Worm (Caenorhabditis elegans) whole organism, young adult: Measurements from ENCODE around the gene tbcc-1.

Experiments used
- B0019.2 ChIP-seq: fragments of 200-800 bp; sonication (Bioruptor generic); conservative IDR thresholded peaks from 2 replicates; pipeline ENCODE4 v1.3.6; 2022; ENCODE audit warnings: missing genetic modification reagents, missing genetic modification characterization, missing compliant biosample characterization
- B0261.1 ChIP-seq: sonication (generic microtip); optimal IDR thresholded peaks from 2 replicates; lab custom pipeline; 2016; ENCODE audit warnings: mild to moderate bottlenecking, missing genetic modification characterization, moderate library complexity, missing compliant biosample characterization
- C06A6.2 ChIP-seq: fragments of 200-800 bp; sonication (Bioruptor generic); conservative IDR thresholded peaks from 2 replicates; pipeline ENCODE4 v1.3.6; 2022; ENCODE audit warnings: missing genetic modification characterization, missing compliant biosample characterization
- F33H1.4 ChIP-seq: fragments of 200-800 bp; sonication (Bioruptor generic); IDR thresholded peaks from 2 replicates; pipeline ENCODE4 v1.3.6; 2022; ENCODE audit warnings: missing genetic modification reagents, missing genetic modification characterization, missing compliant biosample characterization
- F49E8.2 ChIP-seq: sonication (generic microtip); optimal IDR thresholded peaks from 3 replicates; lab custom pipeline; 2017; ENCODE audit warnings: missing genetic modification characterization, mild to moderate bottlenecking, missing compliant biosample characterization, antibody characterized with exemption, moderate library complexity; ENCODE audit not compliant: insufficient read depth
- F52B5.7 ChIP-seq: sonication (generic microtip); optimal IDR thresholded peaks from 2 replicates; lab custom pipeline; 2016; ENCODE audit warnings: mild to moderate bottlenecking, missing genetic modification characterization, missing compliant biosample characterization
- F55B11.4 ChIP-seq: sonication (generic microtip); optimal IDR thresholded peaks from 2 replicates; lab custom pipeline; 2016; ENCODE audit warnings: missing compliant biosample characterization, missing genetic modification characterization, borderline replicate concordance; ENCODE audit not compliant: insufficient read depth
- F57C9.4 ChIP-seq: sonication (generic microtip); optimal IDR thresholded peaks from 2 replicates; lab custom pipeline; 2017; ENCODE audit warnings: mild to moderate bottlenecking, missing genetic modification characterization, missing compliant biosample characterization
- K11D2.4 ChIP-seq: fragments of 200-800 bp; sonication (Bioruptor generic); IDR thresholded peaks from 2 replicates; pipeline ENCODE4 v1.3.6; 2022; ENCODE audit warnings: missing genetic modification reagents, missing genetic modification characterization, missing compliant biosample characterization
- K12H6.12 ChIP-seq: fragments of 200-800 bp; sonication (Bioruptor generic); optimal IDR thresholded peaks from 2 replicates; lab custom pipeline; 2018; ENCODE audit warnings: mild to moderate bottlenecking, missing genetic modification characterization, missing compliant biosample characterization
- T26A5.8 ChIP-seq: sonication (generic microtip); optimal IDR thresholded peaks from 2 replicates; lab custom pipeline; 2016; ENCODE audit warnings: missing genetic modification characterization, missing compliant biosample characterization
- Y53G8AR.9 ChIP-seq: fragments of 200-800 bp; sonication (Bioruptor generic); conservative IDR thresholded peaks from 2 replicates; pipeline ENCODE4 v1.3.6; 2022; ENCODE audit warnings: missing genetic modification reagents, missing genetic modification characterization, missing compliant biosample characterization
- Y56A3A.18 ChIP-seq: fragments of 200-800 bp; sonication (Bioruptor generic); IDR thresholded peaks from 2 replicates; pipeline ENCODE4 v1.3.6; 2022; ENCODE audit warnings: missing genetic modification reagents, missing genetic modification characterization, missing compliant biosample characterization
- Y67H2A.10 ChIP-seq: fragments of 200-800 bp; sonication (Bioruptor generic); conservative IDR thresholded peaks from 2 replicates; pipeline ENCODE4 v1.3.6; 2022; ENCODE audit warnings: missing genetic modification reagents, missing genetic modification characterization, missing compliant biosample characterization
- Y79H2A.3 ChIP-seq: fragments of 200-800 bp; sonication (Bioruptor generic); conservative IDR thresholded peaks from 2 replicates; pipeline ENCODE4 v1.3.6; 2022; ENCODE audit warnings: missing genetic modification reagents, missing genetic modification characterization, missing compliant biosample characterization
- ZK185.1 ChIP-seq: sonication (generic microtip); optimal IDR thresholded peaks from 2 replicates; lab custom pipeline; 2016; ENCODE audit warnings: mild to moderate bottlenecking, missing genetic modification characterization, missing compliant biosample characterization; ENCODE audit not compliant: poor library complexity, severe bottlenecking
- athp-1 ChIP-seq: sonication (generic microtip); optimal IDR thresholded peaks from 2 replicates; lab custom pipeline; 2017; ENCODE audit warnings: mild to moderate bottlenecking, missing genetic modification characterization, missing compliant biosample characterization
- attf-3 ChIP-seq: fragments of 200-800 bp; sonication (Bioruptor generic); conservative IDR thresholded peaks from 2 replicates; pipeline ENCODE4 v1.3.6; 2022; ENCODE audit warnings: missing genetic modification reagents, missing genetic modification characterization, missing compliant biosample characterization
- cebp-1 ChIP-seq, 2 experiments: fragments of 200-800 bp in 1 of 2; sonication (Bioruptor generic) in 1 of 2; sonication (generic microtip) in 1 of 2; IDR thresholded peaks in 1 of 2; optimal IDR thresholded peaks in 1 of 2; 2 replicates each; pipeline versions ENCODE4 v1.3.6 to Lab custom; 2017 to 2022; ENCODE audit warnings: missing compliant biosample characterization in 2 of 2, missing genetic modification characterization in 2 of 2, mild to moderate bottlenecking in 1 of 2, missing genetic modification reagents in 1 of 2, moderate library complexity in 1 of 2
- ceh-91 ChIP-seq: fragments of 200-800 bp; sonication (Bioruptor generic); IDR thresholded peaks from 2 replicates; pipeline ENCODE4 v1.3.6; 2022; ENCODE audit warnings: missing genetic modification reagents, missing genetic modification characterization, missing compliant biosample characterization
- dpl-1 ChIP-seq: fragments of 150-350 bp; optimal IDR thresholded peaks from 2 replicates; lab custom pipeline; 2014; ENCODE audit warnings: missing biosample characterization, missing genetic modification reagents, missing genetic modification characterization
- efl-1 ChIP-seq: fragments of 150-350 bp; optimal IDR thresholded peaks from 2 replicates; lab custom pipeline; 2014; ENCODE audit warnings: missing biosample characterization, missing genetic modification reagents, missing genetic modification characterization
- egl-18 ChIP-seq: fragments of 200-800 bp; sonication (Bioruptor generic); IDR thresholded peaks from 2 replicates; pipeline ENCODE4 v1.3.6; 2022; ENCODE audit warnings: missing genetic modification reagents, missing genetic modification characterization, missing compliant biosample characterization
- fkh-3 ChIP-seq: sonication (generic microtip); optimal IDR thresholded peaks from 2 replicates; lab custom pipeline; 2016; ENCODE audit warnings: mild to moderate bottlenecking, missing genetic modification characterization, missing compliant biosample characterization
- him-1 ChIP-seq: sonication (generic microtip); optimal IDR thresholded peaks from 2 replicates; lab custom pipeline; 2016; ENCODE audit warnings: missing genotype, missing genetic modification reagents, missing genetic modification characterization, missing compliant biosample characterization
- hlh-26 ChIP-seq: fragments of 200-800 bp; sonication (Bioruptor generic); conservative IDR thresholded peaks from 2 replicates; pipeline ENCODE4 v1.3.6; 2022; ENCODE audit warnings: missing genetic modification reagents, missing genetic modification characterization, missing compliant biosample characterization
- hmg-1.2 ChIP-seq: fragments of 200-800 bp; sonication (Bioruptor generic); IDR thresholded peaks from 2 replicates; pipeline ENCODE4 v1.3.6; 2022; ENCODE audit warnings: missing genetic modification reagents, missing genetic modification characterization, missing compliant biosample characterization
- hmg-20 ChIP-seq: fragments of 200-800 bp; sonication (Bioruptor generic); IDR thresholded peaks from 2 replicates; pipeline ENCODE4 v1.3.6; 2022; ENCODE audit warnings: missing genetic modification reagents, missing genetic modification characterization, missing compliant biosample characterization
- madf-3 ChIP-seq: fragments of 200-800 bp; sonication (Bioruptor generic); IDR thresholded peaks from 2 replicates; pipeline ENCODE4 v1.3.6; 2022; ENCODE audit warnings: missing genetic modification reagents, missing genetic modification characterization, missing compliant biosample characterization
- mes-4 ChIP-seq: sonication (generic microtip); optimal IDR thresholded peaks from 2 replicates; lab custom pipeline; 2016; ENCODE audit warnings: missing genotype, missing genetic modification characterization, missing compliant biosample characterization
- nfyb-1 ChIP-seq: fragments of 200-800 bp; sonication (Bioruptor generic); IDR thresholded peaks from 2 replicates; pipeline ENCODE4 v1.3.6; 2022; ENCODE audit warnings: missing genetic modification reagents, missing genetic modification characterization, missing compliant biosample characterization
- nhr-27 ChIP-seq: fragments of 200-800 bp; sonication (Bioruptor generic); optimal IDR thresholded peaks from 2 replicates; lab custom pipeline; 2018; ENCODE audit warnings: mild to moderate bottlenecking, missing genetic modification characterization, moderate library complexity, missing compliant biosample characterization
- nhr-80 ChIP-seq: sonication (generic microtip); optimal IDR thresholded peaks from 2 replicates; lab custom pipeline; 2016; ENCODE audit warnings: missing genetic modification characterization, missing compliant biosample characterization
- snpc-4 ChIP-seq, 5 experiments: fragments of 150-350 bp in 1 of 5; sonication (generic microtip) in 4 of 5; optimal IDR thresholded peaks; 2 replicates each; lab custom pipeline; 2014 to 2018; ENCODE audit warnings: missing genetic modification characterization in 5 of 5, missing biosample characterization in 3 of 5, antibody characterized with exemption in 2 of 5, mild to moderate bottlenecking in 2 of 5, missing compliant biosample characterization in 2 of 5, missing genotype in 2 of 5, moderate library complexity in 2 of 5, missing genetic modification reagents in 1 of 5
- unc-130 ChIP-seq: sonication (generic microtip); optimal IDR thresholded peaks from 2 replicates; lab custom pipeline; 2016; ENCODE audit warnings: missing genetic modification reagents, missing genetic modification characterization, missing compliant biosample characterization
- xnd-1 ChIP-seq: sonication (generic microtip); optimal IDR thresholded peaks from 2 replicates; lab custom pipeline; 2016; ENCODE audit warnings: missing genotype, missing genetic modification reagents, missing genetic modification characterization, missing compliant biosample characterization
- ztf-25 ChIP-seq: fragments of 200-800 bp; sonication (Bioruptor generic); IDR thresholded peaks from 2 replicates; pipeline ENCODE4 v1.3.6; 2022; ENCODE audit warnings: missing genetic modification reagents, missing genetic modification characterization, missing compliant biosample characterization

The tbcc-1 gene

ce11 chrIII:2816205-2816923 lies 28.1 kb downstream of the tbcc-1 start:
- no peak for TF ChIP-seq B0019.2 (GFP tag; lab: Robert Waterston, UW)
- TF ChIP-seq hlh-26 (GFP tag; lab: Robert Waterston, UW): no peak
- no peak for TF ChIP-seq F33H1.4 (GFP tag; lab: Robert Waterston, UW)
- peak; percentile 91 for TF ChIP-seq nfyb-1 (GFP tag; lab: Robert Waterston, UW)
- TF ChIP-seq cebp-1 (GFP tag; IDR thresholded peaks at IDR 0.05; lab: Robert Waterston, UW): no peak
- no peak for TF ChIP-seq cebp-1 (tag; optimal IDR thresholded peaks at IDR 0.05; lab: Kevin White, UChicago)
- TF ChIP-seq F52B5.7 (tag; lab: Kevin White, UChicago): no peak
- TF ChIP-seq Y79H2A.3 (GFP tag; lab: Robert Waterston, UW): no peak
- TF ChIP-seq Y67H2A.10 (GFP tag; lab: Robert Waterston, UW): no peak
- TF ChIP-seq Y53G8AR.9 (GFP tag; lab: Robert Waterston, UW): no peak
- TF ChIP-seq attf-3: no peak
- no peak for TF ChIP-seq hmg-20 (GFP tag; lab: Robert Waterston, UW)
- TF ChIP-seq nhr-80: no peak
- no peak for TF ChIP-seq unc-130 (GFP tag; lab: Kevin White, UChicago)
- TF ChIP-seq hmg-1.2 (GFP tag; lab: Robert Waterston, UW): peak; percentile 94
- TF ChIP-seq dpl-1 (GFP tag; lab: Kevin White, UChicago): no peak
- TF ChIP-seq B0261.1 (tag; lab: Kevin White, UChicago): no peak

DNA sequence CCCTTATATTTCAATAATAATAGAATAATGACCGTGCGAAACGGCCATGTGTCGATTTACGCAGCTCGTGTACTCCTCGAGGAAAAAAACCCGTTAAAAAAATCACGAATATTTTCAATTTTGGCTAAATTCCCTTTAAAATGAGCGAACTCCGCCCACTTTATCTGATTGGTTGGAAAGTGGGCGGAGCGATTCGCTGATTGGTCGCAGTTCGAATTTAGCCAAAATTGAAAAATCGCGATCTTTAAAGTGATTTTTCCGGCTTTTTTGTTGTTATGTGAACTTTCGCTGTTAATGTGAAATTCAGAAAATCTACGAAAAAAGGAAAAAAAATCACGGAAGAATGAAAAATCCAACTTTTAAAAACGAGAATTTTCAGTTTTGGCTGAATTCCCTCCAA lies 29.6 kb downstream of the tbcc-1 start:
- TF ChIP-seq K11D2.4 (GFP tag; lab: Robert Waterston, UW) (no peak), snpc-4 (GFP tag; optimal IDR thresholded peaks at IDR 0.05; lab: Kevin White, UChicago) (no peak), snpc-4 (tag; optimal IDR thresholded peaks at IDR 0.05; lab: Kevin White, UChicago) (no peak), Y56A3A.18 (GFP tag; lab: Robert Waterston, UW) (no peak), nfyb-1 (GFP tag; lab: Robert Waterston, UW) (peak; percentile 31; the same call in 1 of the 2 replicates)
- TF ChIP-seq, all 124 proteins: peak for 1

- TF ChIP-seq efl-1: no peak
- no peak for TF ChIP-seq athp-1
- no peak for TF ChIP-seq T26A5.8 (tag; lab: Kevin White, UChicago)
- TF ChIP-seq snpc-4 (GFP tag; optimal IDR thresholded peaks at IDR 0.05; lab: Kevin White, UChicago): no peak
- no peak for TF ChIP-seq snpc-4 (tag; optimal IDR thresholded peaks at IDR 0.05; lab: Kevin White, UChicago)
- TF ChIP-seq him-1: no peak
- no peak for TF ChIP-seq F55B11.4 (tag; lab: Kevin White, UChicago)
- no peak for TF ChIP-seq mes-4 (tag; lab: Kevin White, UChicago)
- TF ChIP-seq egl-18 (GFP tag; lab: Robert Waterston, UW): no peak
- TF ChIP-seq xnd-1 (tag; lab: Kevin White, UChicago): no peak
- no peak for TF ChIP-seq Y53G8AR.9 (GFP tag; lab: Robert Waterston, UW)
- no peak for TF ChIP-seq fkh-3
- TF ChIP-seq K12H6.12 (tag; lab: Kevin White, UChicago): no peak
- no peak for TF ChIP-seq ztf-25 (GFP tag; lab: Robert Waterston, UW)
Measured at ce11 chrIII:2818980-2819379, 30.7 kb downstream of the tbcc-1 start, which contains the start of gene pipp-4P. Gene pipp-4P, plus strand, starts transcription at chrIII:2819280.

DNA sequence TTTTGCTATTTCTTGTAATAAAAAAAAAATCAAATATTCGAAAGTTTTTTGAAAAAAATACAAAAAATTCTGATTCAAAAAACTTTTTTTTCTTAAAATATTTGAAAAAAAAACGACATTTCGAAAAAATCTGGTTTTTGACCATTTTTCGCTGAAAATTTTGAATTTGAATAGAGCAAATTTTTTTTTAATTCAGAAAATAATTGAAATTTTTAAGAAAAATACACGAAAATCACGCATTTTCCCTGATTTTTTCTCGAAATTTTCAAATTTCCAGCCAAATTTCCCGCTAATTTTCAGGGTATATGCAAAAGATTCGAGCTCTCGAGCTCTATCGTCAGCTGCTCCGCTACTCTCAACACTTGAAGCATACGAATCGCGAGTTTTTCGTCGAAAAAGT lies 38.5 kb downstream of the tbcc-1 start, which contains the start of gene Y71H2AM.1:
Gene Y71H2AM.1 (plus strand): TSS at position 301 of the 400 bp plus-strand sequence.
- TF ChIP-seq F57C9.4 (tag; lab: Kevin White, UChicago) (no peak), nhr-27 (tag; lab: Kevin White, UChicago) (no peak), C06A6.2 (GFP tag; lab: Robert Waterston, UW) (no peak), ceh-91 (no peak), xnd-1 (tag; lab: Kevin White, UChicago) (no peak), ZK185.1 (tag; lab: Kevin White, UChicago) (no peak), F49E8.2 (tag; lab: Kevin White, UChicago) (no peak), madf-3 (GFP tag; lab: Robert Waterston, UW) (no peak)
